Fruit fly (Drosophila melanogaster) Kc167 (cell line): ENCODE data around the gene CG32536.

Source experiments
- Sin3A ChIP-seq: fragments of >200 bp; optimal IDR thresholded peaks from 2 replicates; lab custom pipeline; 2018; ENCODE audit warnings: missing external identifiers
- ttk ChIP-seq: sonication (Bioruptor generic); optimal IDR thresholded peaks from 2 replicates; lab custom pipeline; 2017; ENCODE audit warnings: missing external identifiers

dm6 chrX:19286235-19286634 lies 9.5 kb upstream of the CG32536 start:
- TF ChIP-seq ttk (lab: Kevin White, UChicago) = no peak
- no peak for TF ChIP-seq Sin3A (lab: Kevin White, UChicago)
